Fruit fly (Drosophila melanogaster) whole organism, embryonic: ENCODE results near the gene Ugt36F1.

Experiments used
- CG10274 ChIP-seq: fragments of 200-800 bp; sonication (Bioruptor generic); optimal IDR thresholded peaks from 3 replicates; lab custom pipeline; 2017; ENCODE audit warnings: missing biosample characterization, mild to moderate bottlenecking, missing genetic modification characterization
- CG11093 ChIP-seq: fragments of 200-800 bp; sonication (Bioruptor generic); IDR thresholded peaks from 3 replicates; pipeline ENCODE4 v1.3.6; 2022; ENCODE audit warnings: missing biosample characterization, missing genetic modification characterization
- CG14050 ChIP-seq: fragments of 200-800 bp; sonication (Bioruptor generic); IDR thresholded peaks from 3 replicates; pipeline ENCODE4 v1.3.6; 2022; ENCODE audit warnings: missing biosample characterization, missing genetic modification characterization
- CG15011 ChIP-seq: fragments of 200-800 bp; sonication (Bioruptor generic); optimal IDR thresholded peaks from 3 replicates; lab custom pipeline; 2018; ENCODE audit warnings: missing biosample characterization, mild to moderate bottlenecking, missing genetic modification characterization
- CG15479 ChIP-seq: fragments of 200-800 bp; sonication (Bioruptor generic); optimal IDR thresholded peaks from 3 replicates; lab custom pipeline; 2019; ENCODE audit warnings: missing biosample characterization, mild to moderate bottlenecking, missing genetic modification characterization, moderate library complexity
- CG2199 ChIP-seq: fragments of 200-800 bp; sonication (Bioruptor generic); IDR thresholded peaks from 3 replicates; pipeline ENCODE4 v1.3.6; 2022; ENCODE audit warnings: missing biosample characterization, missing genetic modification characterization
- CG2889 ChIP-seq: fragments of 200-800 bp; sonication (Bioruptor generic); IDR thresholded peaks from 3 replicates; pipeline ENCODE4 v1.3.6; 2022; ENCODE audit warnings: missing biosample characterization, missing genetic modification characterization
- CG30431 ChIP-seq: fragments of 200-800 bp; sonication (Bioruptor generic); optimal IDR thresholded peaks from 2 replicates; lab custom pipeline; 2017; ENCODE audit warnings: missing biosample characterization, missing genetic modification characterization
- CG3281 ChIP-seq: fragments of 200-800 bp; sonication (Bioruptor generic); optimal IDR thresholded peaks from 3 replicates; lab custom pipeline; 2017; ENCODE audit warnings: missing biosample characterization, mild to moderate bottlenecking, missing genetic modification characterization
- CG34422 ChIP-seq: fragments of 200-800 bp; sonication (Bioruptor generic); IDR thresholded peaks from 3 replicates; pipeline ENCODE4 v1.3.6; 2022; ENCODE audit warnings: missing biosample characterization, missing genetic modification characterization
- CG6689 ChIP-seq: fragments of 200-800 bp; sonication (Bioruptor generic); IDR thresholded peaks from 2 replicates; pipeline ENCODE4 v1.3.6; 2022; ENCODE audit warnings: missing biosample characterization, missing genetic modification characterization
- CG7357 ChIP-seq: fragments of 200-800 bp; sonication (Bioruptor generic); IDR thresholded peaks from 3 replicates; pipeline ENCODE4 v1.3.6; 2022; ENCODE audit warnings: missing biosample characterization, missing genetic modification characterization
- CG8359 ChIP-seq: fragments of 200-800 bp; sonication (Bioruptor generic); optimal IDR thresholded peaks from 2 replicates; lab custom pipeline; 2017; ENCODE audit warnings: missing biosample characterization, mild to moderate bottlenecking, missing genetic modification characterization, borderline replicate concordance
- CG9215 ChIP-seq: fragments of 200-800 bp; sonication (Bioruptor generic); IDR thresholded peaks from 2 replicates; pipeline ENCODE4 v1.3.6; 2022; ENCODE audit warnings: missing biosample characterization, missing genetic modification characterization
- D ChIP-seq, 2 experiments: fragments of 200-800 bp in 1 of 2; fragments of >200 bp in 1 of 2; sonication (Bioruptor generic) in 1 of 2; optimal IDR thresholded peaks; 2 replicates in 1 of 2; 3 replicates in 1 of 2; lab custom pipeline; 2017; ENCODE audit warnings: mild to moderate bottlenecking in 1 of 2, missing biosample characterization in 1 of 2, missing genetic modification characterization in 1 of 2, missing genetic modification reagents in 1 of 2
- Drgx ChIP-seq: fragments of 200-800 bp; sonication (Bioruptor generic); IDR thresholded peaks from 2 replicates; pipeline ENCODE4 v1.3.6; 2022; ENCODE audit warnings: missing biosample characterization, missing genetic modification characterization
- ERR ChIP-seq: fragments of 200-800 bp; sonication (Bioruptor generic); optimal IDR thresholded peaks from 2 replicates; lab custom pipeline; 2016; ENCODE audit warnings: missing biosample characterization, missing genetic modification characterization
- Ets97D ChIP-seq: fragments of 200-800 bp; sonication (Bioruptor generic); optimal IDR thresholded peaks from 3 replicates; lab custom pipeline; 2016; ENCODE audit warnings: missing biosample characterization, missing genetic modification characterization
- HLH3B ChIP-seq: fragments of 200-800 bp; sonication (Bioruptor generic); IDR thresholded peaks from 2 replicates; pipeline ENCODE4 v1.3.6; 2022; ENCODE audit warnings: missing biosample characterization, missing genetic modification characterization
- Kr ChIP-seq: fragments of 200-800 bp; sonication (Bioruptor generic); optimal IDR thresholded peaks from 2 replicates; lab custom pipeline; 2017; ENCODE audit warnings: missing biosample characterization, mild to moderate bottlenecking, missing genetic modification characterization
- Lim3 ChIP-seq: fragments of 200-800 bp; sonication (Bioruptor generic); IDR thresholded peaks from 2 replicates; pipeline ENCODE4 v1.3.6; 2022; ENCODE audit warnings: missing biosample characterization, missing genetic modification characterization
- Mrtf ChIP-seq: fragments of 200-800 bp; sonication (Bioruptor generic); IDR thresholded peaks from 3 replicates; pipeline ENCODE4 v1.3.6; 2022; ENCODE audit warnings: missing biosample characterization, missing genetic modification characterization
- Nf-YA ChIP-seq: fragments of 200-800 bp; sonication (Bioruptor generic); IDR thresholded peaks from 2 replicates; pipeline ENCODE4 v1.3.6; 2022; ENCODE audit warnings: missing biosample characterization, missing genetic modification characterization
- Nf-YC ChIP-seq: fragments of 200-800 bp; optimal IDR thresholded peaks from 3 replicates; lab custom pipeline; 2019; ENCODE audit warnings: missing biosample characterization, mild to moderate bottlenecking, missing genetic modification characterization, moderate library complexity
- Opbp ChIP-seq: fragments of 200-800 bp; sonication (Bioruptor generic); IDR thresholded peaks from 3 replicates; pipeline ENCODE4 v1.3.6; 2022; ENCODE audit warnings: missing biosample characterization, missing genetic modification characterization; ENCODE audit not compliant: partially characterized antibody
- Ssrp ChIP-seq: fragments of 200-800 bp; sonication (Bioruptor generic); optimal IDR thresholded peaks from 2 replicates; lab custom pipeline; 2018; ENCODE audit warnings: missing biosample characterization, mild to moderate bottlenecking, missing genetic modification characterization, moderate library complexity
- Trl ChIP-seq, 3 experiments: fragments of >200 bp in 2 of 3; fragments of 200-800 bp in 1 of 3; sonication (Bioruptor generic) in 1 of 3; optimal IDR thresholded peaks; 2 replicates in 1 of 3; 3 replicates in 2 of 3; lab custom pipeline; 2016 to 2017; ENCODE audit warnings: missing biosample characterization in 1 of 3, missing genetic modification characterization in 1 of 3
- ac ChIP-seq: fragments of 200-800 bp; sonication (Bioruptor generic); optimal IDR thresholded peaks from 3 replicates; lab custom pipeline; 2017; ENCODE audit warnings: missing biosample characterization, mild to moderate bottlenecking, missing genetic modification characterization
- bab2 ChIP-seq: fragments of 200-800 bp; sonication (Bioruptor generic); optimal IDR thresholded peaks from 2 replicates; lab custom pipeline; 2016; ENCODE audit warnings: missing biosample characterization, missing genetic modification characterization
- bbx ChIP-seq: fragments of 200-800 bp; sonication (Bioruptor generic); IDR thresholded peaks from 2 replicates; pipeline ENCODE4 v1.3.6; 2022; ENCODE audit warnings: missing biosample characterization, missing genetic modification characterization; ENCODE audit not compliant: partially characterized antibody
- bsh ChIP-seq, 2 experiments: fragments of 200-800 bp; sonication (Bioruptor generic); optimal IDR thresholded peaks; 2 replicates each; lab custom pipeline; 2017 to 2018; ENCODE audit warnings: mild to moderate bottlenecking in 2 of 2, missing biosample characterization in 2 of 2, missing genetic modification characterization in 2 of 2, moderate library complexity in 1 of 2
- cg ChIP-seq: fragments of 200-800 bp; sonication (Bioruptor generic); optimal IDR thresholded peaks from 3 replicates; lab custom pipeline; 2019; ENCODE audit warnings: missing biosample characterization, mild to moderate bottlenecking, missing genetic modification characterization, moderate library complexity
- cwo ChIP-seq: fragments of 200-800 bp; sonication (Bioruptor generic); optimal IDR thresholded peaks from 3 replicates; lab custom pipeline; 2017; ENCODE audit warnings: missing biosample characterization, missing genetic modification characterization, mild to moderate bottlenecking, moderate library complexity, missing genetic modification reagents
- eyg ChIP-seq: fragments of 200-800 bp; sonication (Bioruptor generic); optimal IDR thresholded peaks from 3 replicates; lab custom pipeline; 2016; ENCODE audit warnings: missing biosample characterization, missing genetic modification characterization
- hbn ChIP-seq: fragments of 200-800 bp; sonication (Bioruptor generic); IDR thresholded peaks from 2 replicates; pipeline ENCODE4 v1.3.6; 2022; ENCODE audit warnings: missing biosample characterization, missing genetic modification characterization; ENCODE audit not compliant: partially characterized antibody
- lab ChIP-seq: fragments of 200-800 bp; sonication (Bioruptor generic); optimal IDR thresholded peaks from 3 replicates; lab custom pipeline; 2017; ENCODE audit warnings: missing biosample characterization, missing genetic modification characterization, mild to moderate bottlenecking, moderate library complexity, missing genetic modification reagents
- mirr ChIP-seq: fragments of 200-800 bp; sonication (Bioruptor generic); optimal IDR thresholded peaks from 3 replicates; lab custom pipeline; 2018; ENCODE audit warnings: missing biosample characterization, mild to moderate bottlenecking, missing genetic modification characterization
- mld ChIP-seq: fragments of 200-800 bp; sonication (Bioruptor generic); IDR thresholded peaks from 3 replicates; pipeline ENCODE4 v1.3.6; 2022; ENCODE audit warnings: missing biosample characterization, missing genetic modification characterization; ENCODE audit not compliant: partially characterized antibody
- p53 ChIP-seq: fragments of 200-800 bp; sonication (Bioruptor generic); optimal IDR thresholded peaks from 2 replicates; lab custom pipeline; 2016; ENCODE audit warnings: missing biosample characterization, missing genetic modification characterization
- pros ChIP-seq: fragments of 200-800 bp; sonication (Bioruptor generic); optimal IDR thresholded peaks from 3 replicates; lab custom pipeline; 2019; ENCODE audit warnings: missing biosample characterization, mild to moderate bottlenecking, missing genetic modification characterization, moderate library complexity
- repo ChIP-seq: fragments of 200-800 bp; sonication (Bioruptor generic); optimal IDR thresholded peaks from 2 replicates; lab custom pipeline; 2016; ENCODE audit warnings: missing biosample characterization, missing genetic modification characterization
- sisA ChIP-seq: fragments of 200-800 bp; sonication (Bioruptor generic); IDR thresholded peaks from 2 replicates; pipeline ENCODE4 v1.3.6; 2022; ENCODE audit warnings: missing biosample characterization, missing genetic modification characterization
- slbo ChIP-seq: fragments of 200-800 bp; sonication (Bioruptor generic); IDR thresholded peaks from 2 replicates; pipeline ENCODE4 v1.3.6; 2022; ENCODE audit warnings: missing biosample characterization, missing genetic modification characterization
- sob ChIP-seq: fragments of 200-800 bp; sonication (Bioruptor generic); IDR thresholded peaks from 2 replicates; pipeline ENCODE4 v1.3.6; 2022; ENCODE audit warnings: missing biosample characterization, missing genetic modification characterization
- stc ChIP-seq: fragments of 200-800 bp; sonication (Bioruptor generic); IDR thresholded peaks from 2 replicates; pipeline ENCODE4 v1.3.6; 2022; ENCODE audit warnings: missing biosample characterization, missing genetic modification characterization
- tll ChIP-seq, 2 experiments: fragments of 200-800 bp in 1 of 2; fragments of >200 bp in 1 of 2; sonication (Bioruptor generic) in 1 of 2; optimal IDR thresholded peaks; 2 replicates each; lab custom pipeline; 2017 to 2019; ENCODE audit warnings: missing biosample characterization in 2 of 2, missing genetic modification characterization in 2 of 2, mild to moderate bottlenecking in 1 of 2, moderate library complexity in 1 of 2
- trem ChIP-seq: fragments of 200-800 bp; optimal IDR thresholded peaks from 3 replicates; lab custom pipeline; 2019; ENCODE audit warnings: missing biosample characterization, mild to moderate bottlenecking, missing genetic modification characterization, moderate library complexity
- wdn ChIP-seq: fragments of 200-800 bp; sonication (Bioruptor generic); IDR thresholded peaks from 2 replicates; pipeline ENCODE4 v1.3.6; 2022; ENCODE audit warnings: missing biosample characterization, missing genetic modification characterization
- zen ChIP-seq: fragments of 200-800 bp; sonication (Bioruptor generic); optimal IDR thresholded peaks from 3 replicates; lab custom pipeline; 2018; ENCODE audit warnings: missing biosample characterization, mild to moderate bottlenecking, missing genetic modification characterization, moderate library complexity

Ugt36F1 gene

dm6 chr2L:18777442-18777841 lies 41.7 kb upstream of the Ugt36F1 start (continued):
- TF ChIP-seq cg (GFP tag; lab: Kevin White, UChicago) (peak; percentile 70), sob (no peak), Nf-YC (tag; lab: Kevin White, UChicago) (peak; percentile 6), Nf-YA (GFP tag; lab: Robert Waterston, UW) (no peak), CG6689 (no peak), eyg (GFP tag; lab: Kevin White, UChicago) (no peak), CG2889 (GFP tag; lab: Robert Waterston, UW) (no peak), tll (GFP tag; optimal IDR thresholded peaks at IDR 0.05; lab: Kevin White, UChicago) (peak in 1 of 2 experiments; percentile 48), Mrtf (GFP tag; lab: Robert Waterston, UW) (no peak), Lim3 (no peak), lab (GFP tag; lab: Kevin White, UChicago) (no peak), Ets97D (no peak), CG3281 (GFP tag; lab: Kevin White, UChicago) (no peak), CG11093 (GFP tag; lab: Robert Waterston, UW) (no peak), CG8359 (no peak), Drgx (GFP tag; lab: Robert Waterston, UW) (peak; percentile 8; the same call in 1 of the 2 replicates), CG14050 (GFP tag; lab: Robert Waterston, UW) (no peak), CG2199 (GFP tag; lab: Robert Waterston, UW) (0 out of 3 replicates have a peak, but pooled peaks have one; percentile 26), mld (GFP tag; lab: Robert Waterston, UW) (no peak), p53 (GFP tag; lab: Kevin White, UChicago) (no peak), Trl (optimal IDR thresholded peaks at IDR 0.05; lab: Kevin White, UChicago) (peak in 1 of 2 experiments; percentile 8), Trl (GFP tag; optimal IDR thresholded peaks at IDR 0.05; lab: Kevin White, UChicago) (no peak)

- TF ChIP-seq wdn (GFP tag; lab: Robert Waterston, UW) (no peak), cwo (no peak), sisA (no peak), CG15479 (GFP tag; lab: Kevin White, UChicago) (peak; percentile 61), CG7357 (GFP tag; lab: Robert Waterston, UW) (no peak), slbo (no peak), Opbp (GFP tag; lab: Robert Waterston, UW) (no peak), trem (tag; lab: Kevin White, UChicago) (no peak), CG9215 (no peak), zen (tag; lab: Kevin White, UChicago) (peak; percentile 44), Ssrp (no peak), bab2 (GFP tag; lab: Kevin White, UChicago) (no peak), pros (GFP tag; lab: Kevin White, UChicago) (no peak), stc (GFP tag; lab: Robert Waterston, UW) (no peak), bsh (GFP tag; optimal IDR thresholded peaks at IDR 0.05; lab: Kevin White, UChicago) (no peak), CG34422 (GFP tag; lab: Robert Waterston, UW) (no peak), D (optimal IDR thresholded peaks at IDR 0.05; lab: Kevin White, UChicago) (peak; percentile 56), D (GFP tag; optimal IDR thresholded peaks at IDR 0.05; lab: Kevin White, UChicago) (no peak), ERR (GFP tag; lab: Kevin White, UChicago) (no peak), CG30431 (GFP tag; lab: Kevin White, UChicago) (no peak), repo (GFP tag; lab: Kevin White, UChicago) (no peak), Kr (no peak), hbn (GFP tag; lab: Robert Waterston, UW) (no peak), ac (GFP tag; lab: Kevin White, UChicago) (no peak), CG15011 (GFP tag; lab: Kevin White, UChicago) (no peak), HLH3B (GFP tag; lab: Robert Waterston, UW) (no peak), bbx (GFP tag; lab: Robert Waterston, UW) (no peak), mirr (peak; percentile 75), CG10274 (GFP tag; lab: Kevin White, UChicago) (no peak)
Observed at dm6 chr2L:18780911-18781545, 38.1 kb upstream of the Ugt36F1 start.
